Fruit fly (Drosophila melanogaster) whole organism, embryonic: ENCODE measurements around the gene cni.

Experiments
- Atf3 ChIP-seq: fragments of 200-800 bp; sonication (Bioruptor generic); optimal IDR thresholded peaks from 3 replicates; lab custom pipeline; 2016; ENCODE audit warnings: missing biosample characterization, missing genetic modification characterization
- CG10543 ChIP-seq: fragments of 200-800 bp; sonication (Bioruptor generic); optimal IDR thresholded peaks from 3 replicates; lab custom pipeline; 2017; ENCODE audit warnings: missing biosample characterization, mild to moderate bottlenecking, missing genetic modification characterization, moderate library complexity
- CG10654 ChIP-seq: fragments of 200-800 bp; sonication (Bioruptor generic); optimal IDR thresholded peaks from 2 replicates; lab custom pipeline; 2016; ENCODE audit warnings: missing biosample characterization, missing genetic modification characterization
- CG11560 ChIP-seq: fragments of 200-800 bp; sonication (Bioruptor generic); IDR thresholded peaks from 3 replicates; pipeline ENCODE4 v1.3.6; 2022; ENCODE audit warnings: missing biosample characterization, missing genetic modification characterization
- CG12236 ChIP-seq: fragments of 200-800 bp; sonication (Bioruptor generic); optimal IDR thresholded peaks from 2 replicates; lab custom pipeline; 2016; ENCODE audit warnings: missing biosample characterization, missing genetic modification characterization
- CG12299 ChIP-seq: fragments of 200-800 bp; sonication (Bioruptor generic); optimal IDR thresholded peaks from 2 replicates; lab custom pipeline; 2018; ENCODE audit warnings: missing biosample characterization, mild to moderate bottlenecking, missing genetic modification characterization
- CG13894 ChIP-seq: fragments of 200-800 bp; sonication (Bioruptor generic); optimal IDR thresholded peaks from 3 replicates; lab custom pipeline; 2018; ENCODE audit warnings: missing biosample characterization, mild to moderate bottlenecking, missing genetic modification characterization, moderate library complexity
- CG14014 ChIP-seq: fragments of 200-800 bp; sonication (Bioruptor generic); IDR thresholded peaks from 2 replicates; pipeline ENCODE4 v1.3.6; 2022; ENCODE audit warnings: missing biosample characterization, missing genetic modification characterization
- CG14710 ChIP-seq: fragments of 200-800 bp; sonication (Bioruptor generic); optimal IDR thresholded peaks from 3 replicates; lab custom pipeline; 2019; ENCODE audit warnings: missing biosample characterization, mild to moderate bottlenecking, missing genetic modification characterization, moderate library complexity
- CG15514 ChIP-seq: fragments of 200-800 bp; sonication (Bioruptor generic); optimal IDR thresholded peaks from 3 replicates; lab custom pipeline; 2017; ENCODE audit warnings: missing biosample characterization, missing genetic modification characterization, mild to moderate bottlenecking, moderate library complexity, missing genetic modification reagents
- CG17328 ChIP-seq: fragments of 200-800 bp; sonication (Bioruptor generic); IDR thresholded peaks from 2 replicates; pipeline ENCODE4 v1.3.6; 2022; ENCODE audit warnings: missing biosample characterization, missing genetic modification characterization
- CG17802 ChIP-seq: fragments of 200-800 bp; sonication (Bioruptor generic); optimal IDR thresholded peaks from 2 replicates; lab custom pipeline; 2018; ENCODE audit warnings: missing biosample characterization, mild to moderate bottlenecking, missing genetic modification characterization, moderate library complexity
- CG18476 ChIP-seq: fragments of 200-800 bp; sonication (Bioruptor generic); optimal IDR thresholded peaks from 2 replicates; lab custom pipeline; 2016; ENCODE audit warnings: missing biosample characterization, mild to moderate bottlenecking, missing genetic modification characterization
- CG18599 ChIP-seq: fragments of 200-800 bp; sonication (Bioruptor generic); optimal IDR thresholded peaks from 3 replicates; lab custom pipeline; 2017; ENCODE audit warnings: missing biosample characterization, missing genetic modification characterization, mild to moderate bottlenecking, moderate library complexity, missing genetic modification reagents
- CG2202 ChIP-seq: fragments of 200-800 bp; sonication (Bioruptor generic); optimal IDR thresholded peaks from 2 replicates; lab custom pipeline; 2018; ENCODE audit warnings: missing biosample characterization, mild to moderate bottlenecking, missing genetic modification characterization
- CG2712 ChIP-seq: fragments of 200-800 bp; optimal IDR thresholded peaks from 3 replicates; lab custom pipeline; 2019; ENCODE audit warnings: missing biosample characterization, mild to moderate bottlenecking, missing genetic modification characterization, moderate library complexity
- CG31441 ChIP-seq: fragments of 200-800 bp; sonication (Bioruptor generic); IDR thresholded peaks from 2 replicates; pipeline ENCODE4 v1.3.6; 2022; ENCODE audit warnings: missing biosample characterization, missing genetic modification characterization
- CG7357 ChIP-seq: fragments of 200-800 bp; sonication (Bioruptor generic); IDR thresholded peaks from 3 replicates; pipeline ENCODE4 v1.3.6; 2022; ENCODE audit warnings: missing biosample characterization, missing genetic modification characterization
- CG8478 ChIP-seq: fragments of >200 bp; optimal IDR thresholded peaks from 2 replicates; lab custom pipeline; 2018
- Chrac-16 ChIP-seq: fragments of 200-800 bp; sonication (Bioruptor generic); optimal IDR thresholded peaks from 3 replicates; lab custom pipeline; 2016; ENCODE audit warnings: missing biosample characterization, missing genetic modification characterization
- D19A ChIP-seq: fragments of 200-800 bp; optimal IDR thresholded peaks from 3 replicates; lab custom pipeline; 2019; ENCODE audit warnings: missing biosample characterization, mild to moderate bottlenecking, missing genetic modification characterization, moderate library complexity
- Dll ChIP-seq: fragments of 200-800 bp; sonication (Bioruptor generic); IDR thresholded peaks from 4 replicates; pipeline ENCODE4 v1.3.6; 2022; ENCODE audit warnings: missing biosample characterization, missing genetic modification characterization; ENCODE audit not compliant: partially characterized antibody
- Doc2 ChIP-seq: fragments of 200-800 bp; sonication (Bioruptor generic); IDR thresholded peaks from 2 replicates; pipeline ENCODE4 v1.3.6; 2022; ENCODE audit warnings: missing biosample characterization, missing genetic modification characterization
- Gsc ChIP-seq: fragments of 200-800 bp; sonication (Bioruptor generic); IDR thresholded peaks from 2 replicates; pipeline ENCODE4 v1.3.6; 2022; ENCODE audit warnings: missing biosample characterization, missing genetic modification characterization
- HLHmδ ChIP-seq: fragments of 200-800 bp; sonication (Bioruptor generic); optimal IDR thresholded peaks from 2 replicates; lab custom pipeline; 2018; ENCODE audit warnings: missing biosample characterization, mild to moderate bottlenecking, missing genetic modification characterization, moderate library complexity
- Hr39 ChIP-seq: fragments of >200 bp; optimal IDR thresholded peaks from 2 replicates; lab custom pipeline; 2017
- Ravus ChIP-seq: fragments of 200-800 bp; sonication (Bioruptor generic); IDR thresholded peaks from 2 replicates; pipeline ENCODE4 v1.3.6; 2022; ENCODE audit warnings: missing biosample characterization, missing genetic modification characterization
- Ssrp ChIP-seq: fragments of 200-800 bp; sonication (Bioruptor generic); optimal IDR thresholded peaks from 2 replicates; lab custom pipeline; 2018; ENCODE audit warnings: missing biosample characterization, mild to moderate bottlenecking, missing genetic modification characterization, moderate library complexity
- Vsx1 ChIP-seq: fragments of 200-800 bp; sonication (Bioruptor generic); optimal IDR thresholded peaks from 2 replicates; lab custom pipeline; 2017; ENCODE audit warnings: missing biosample characterization, mild to moderate bottlenecking, missing genetic modification characterization, missing genetic modification reagents
- YL-1 ChIP-seq: fragments of 200-800 bp; sonication (Bioruptor generic); optimal IDR thresholded peaks from 3 replicates; lab custom pipeline; 2017; ENCODE audit warnings: missing biosample characterization, mild to moderate bottlenecking, missing genetic modification characterization
- amos ChIP-seq: fragments of 200-800 bp; sonication (Bioruptor generic); IDR thresholded peaks from 2 replicates; pipeline ENCODE4 v1.3.6; 2022; ENCODE audit warnings: missing biosample characterization, missing genetic modification characterization; ENCODE audit not compliant: partially characterized antibody
- ash1 ChIP-seq: fragments of 200-800 bp; sonication (Bioruptor generic); optimal IDR thresholded peaks from 2 replicates; lab custom pipeline; 2018; ENCODE audit warnings: missing biosample characterization, mild to moderate bottlenecking, missing genetic modification characterization
- ci ChIP-seq: fragments of 200-800 bp; sonication (Bioruptor generic); IDR thresholded peaks from 3 replicates; pipeline ENCODE4 v1.3.6; 2022; ENCODE audit warnings: missing biosample characterization, missing genetic modification characterization
- danr ChIP-seq: fragments of 200-800 bp; sonication (Bioruptor generic); IDR thresholded peaks from 2 replicates; pipeline ENCODE4 v1.3.6; 2022; ENCODE audit warnings: missing biosample characterization, missing genetic modification characterization
- dmrt11E ChIP-seq: fragments of 200-800 bp; sonication (Bioruptor generic); optimal IDR thresholded peaks from 3 replicates; lab custom pipeline; 2018; ENCODE audit warnings: missing biosample characterization, mild to moderate bottlenecking, missing genetic modification characterization, moderate library complexity
- eyg ChIP-seq: fragments of 200-800 bp; sonication (Bioruptor generic); optimal IDR thresholded peaks from 3 replicates; lab custom pipeline; 2016; ENCODE audit warnings: missing biosample characterization, missing genetic modification characterization
- gem ChIP-seq: fragments of 200-800 bp; sonication (Bioruptor generic); optimal IDR thresholded peaks from 2 replicates; lab custom pipeline; 2019; ENCODE audit warnings: missing biosample characterization, mild to moderate bottlenecking, missing genetic modification characterization, moderate library complexity
- hth ChIP-seq: fragments of >200 bp; optimal IDR thresholded peaks from 2 replicates; lab custom pipeline; 2017; ENCODE audit warnings: inconsistent platforms
- jigr1 ChIP-seq: fragments of 200-800 bp; sonication (Bioruptor generic); IDR thresholded peaks from 3 replicates; pipeline ENCODE4 v1.3.6; 2022; ENCODE audit warnings: missing biosample characterization, missing genetic modification characterization
- kah ChIP-seq: fragments of 200-800 bp; sonication (Bioruptor generic); optimal IDR thresholded peaks from 2 replicates; lab custom pipeline; 2018; ENCODE audit warnings: missing biosample characterization, mild to moderate bottlenecking, missing genetic modification characterization
- pros ChIP-seq: fragments of 200-800 bp; sonication (Bioruptor generic); optimal IDR thresholded peaks from 3 replicates; lab custom pipeline; 2019; ENCODE audit warnings: missing biosample characterization, mild to moderate bottlenecking, missing genetic modification characterization, moderate library complexity
- pum ChIP-seq: fragments of 200-800 bp; sonication (Bioruptor generic); optimal IDR thresholded peaks from 2 replicates; lab custom pipeline; 2016; ENCODE audit warnings: missing biosample characterization, missing genetic modification characterization
- pzg ChIP-seq: fragments of 200-800 bp; sonication (Bioruptor generic); optimal IDR thresholded peaks from 3 replicates; lab custom pipeline; 2018; ENCODE audit warnings: missing biosample characterization, mild to moderate bottlenecking, missing genetic modification characterization, moderate library complexity
- salm ChIP-seq: fragments of 200-800 bp; sonication (Bioruptor generic); optimal IDR thresholded peaks from 2 replicates; lab custom pipeline; 2018; ENCODE audit warnings: missing biosample characterization, mild to moderate bottlenecking, missing genetic modification characterization
- sens-2 ChIP-seq: fragments of 200-800 bp; sonication (Bioruptor generic); IDR thresholded peaks from 2 replicates; pipeline ENCODE4 v1.3.6; 2022; ENCODE audit warnings: missing biosample characterization, missing genetic modification characterization
- sisA ChIP-seq: fragments of 200-800 bp; sonication (Bioruptor generic); IDR thresholded peaks from 2 replicates; pipeline ENCODE4 v1.3.6; 2022; ENCODE audit warnings: missing biosample characterization, missing genetic modification characterization
- sr ChIP-seq: fragments of 200-800 bp; sonication (Bioruptor generic); IDR thresholded peaks from 3 replicates; pipeline ENCODE4 v1.3.6; 2022; ENCODE audit warnings: missing biosample characterization, missing genetic modification characterization
- stwl ChIP-seq: fragments of 200-800 bp; sonication (Bioruptor generic); optimal IDR thresholded peaks from 3 replicates; lab custom pipeline; 2018; ENCODE audit warnings: missing biosample characterization, mild to moderate bottlenecking, missing genetic modification characterization, moderate library complexity
- tll ChIP-seq, 2 experiments: fragments of 200-800 bp in 1 of 2; fragments of >200 bp in 1 of 2; sonication (Bioruptor generic) in 1 of 2; optimal IDR thresholded peaks; 2 replicates each; lab custom pipeline; 2017 to 2019; ENCODE audit warnings: missing biosample characterization in 2 of 2, missing genetic modification characterization in 2 of 2, mild to moderate bottlenecking in 1 of 2, moderate library complexity in 1 of 2
- tna ChIP-seq: fragments of 200-800 bp; sonication (Bioruptor generic); IDR thresholded peaks from 2 replicates; pipeline ENCODE4 v1.3.6; 2022; ENCODE audit warnings: missing biosample characterization, missing genetic modification characterization; ENCODE audit not compliant: partially characterized antibody
- unc-4 ChIP-seq: fragments of 200-800 bp; sonication (Bioruptor generic); IDR thresholded peaks from 2 replicates; pipeline ENCODE4 v1.3.6; 2022; ENCODE audit warnings: missing biosample characterization, missing genetic modification characterization; ENCODE audit not compliant: partially characterized antibody
- zfh1 ChIP-seq: fragments of 200-800 bp; sonication (Bioruptor generic); IDR thresholded peaks from 3 replicates; pipeline ENCODE4 v1.3.6; 2022; ENCODE audit warnings: missing biosample characterization, missing genetic modification characterization

cni gene

DNA sequence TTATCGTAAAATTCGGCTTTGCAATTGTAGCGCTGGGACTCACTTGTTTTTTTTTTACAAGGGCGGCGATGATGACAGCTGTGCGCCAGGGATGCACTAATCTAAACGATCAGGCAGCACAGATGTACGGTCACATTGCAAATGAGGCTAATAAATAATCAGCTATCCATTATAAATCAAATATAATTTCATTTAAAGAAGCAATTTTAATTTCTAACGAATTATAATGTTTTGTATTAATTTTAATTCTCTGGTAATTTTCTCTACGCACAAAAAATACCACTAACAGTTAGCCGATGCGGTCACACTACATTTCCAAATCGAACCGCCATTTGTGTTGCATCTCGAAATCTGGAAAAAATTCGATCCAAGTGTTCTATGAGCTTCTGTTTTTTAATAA, at the start of gene cni, which contains the start of gene fzy (continued):
- TF ChIP-seq CG15514 (GFP tag; lab: Kevin White, UChicago) (peak; percentile 64), gem (tag; lab: Kevin White, UChicago) (peak; percentile 50), unc-4 (peak; percentile 37; the same call in 1 of the 2 replicates), pum (GFP tag; lab: Kevin White, UChicago) (no peak), Ravus (GFP tag; lab: Robert Waterston, UW) (no peak), CG17328 (GFP tag; lab: Robert Waterston, UW) (no peak), CG18599 (GFP tag; lab: Kevin White, UChicago) (no peak), tna (GFP tag; lab: Robert Waterston, UW) (no peak), CG12236 (GFP tag; lab: Kevin White, UChicago) (no peak), ash1 (GFP tag; lab: Kevin White, UChicago) (no peak), HLHmδ (no peak), CG10654 (GFP tag; lab: Kevin White, UChicago) (peak; percentile 6), kah (no peak), sisA (GFP tag; lab: Robert Waterston, UW) (peak; percentile 39; the same call in 1 of the 2 replicates), CG2712 (peak; percentile 63), jigr1 (GFP tag; lab: Robert Waterston, UW) (no peak), CG17802 (tag; lab: Kevin White, UChicago) (no peak), CG8478 (lab: Kevin White, UChicago) (no peak), CG18476 (GFP tag; lab: Kevin White, UChicago) (no peak), hth (lab: Kevin White, UChicago) (no peak), Ssrp (tag; lab: Kevin White, UChicago) (peak; percentile 3), YL-1 (peak; percentile 83), D19A (tag; lab: Kevin White, UChicago) (no peak), salm (tag; lab: Kevin White, UChicago) (no peak), CG2202 (no peak), CG7357 (GFP tag; lab: Robert Waterston, UW) (no peak), dmrt11E (peak; percentile 21), CG14014 (GFP tag; lab: Robert Waterston, UW) (no peak), sr (no peak), CG12299 (tag; lab: Kevin White, UChicago) (no peak), eyg (GFP tag; lab: Kevin White, UChicago) (no peak), CG13894 (tag; lab: Kevin White, UChicago) (no peak), pzg (GFP tag; lab: Kevin White, UChicago) (peak; percentile 92), CG10543 (GFP tag; lab: Kevin White, UChicago) (no peak), Hr39 (lab: Kevin White, UChicago) (no peak), Chrac-16 (peak; percentile 18), amos (GFP tag; lab: Robert Waterston, UW) (0 out of 2 replicates have a peak, but pooled peaks have one; percentile 6), zfh1 (GFP tag; lab: Robert Waterston, UW) (no peak), ci (GFP tag; lab: Robert Waterston, UW) (no peak), danr (GFP tag; lab: Robert Waterston, UW) (no peak), CG31441 (GFP tag; lab: Robert Waterston, UW) (no peak), Doc2 (GFP tag; lab: Robert Waterston, UW) (no peak), Vsx1 (GFP tag; lab: Kevin White, UChicago) (peak; percentile 80), sens-2 (GFP tag; lab: Robert Waterston, UW) (no peak), CG11560 (no peak), stwl (tag; lab: Kevin White, UChicago) (peak; percentile 69), pros (no peak), Gsc (GFP tag; lab: Robert Waterston, UW) (no peak), Dll (no peak), CG14710 (tag; lab: Kevin White, UChicago) (peak; percentile 85), Atf3 (no peak), tll (GFP tag; optimal IDR thresholded peaks at IDR 0.05; lab: Kevin White, UChicago) (no peak)
